Fruit fly (Drosophila melanogaster) whole organism, embryonic: Measurements from ENCODE around the gene Argl.

ENCODE experiments used
- Bdp1 ChIP-seq: fragments of 200-800 bp; sonication (Bioruptor generic); optimal IDR thresholded peaks from 3 replicates; lab custom pipeline; 2016; ENCODE audit warnings: missing biosample characterization, missing genetic modification characterization
- CG10565 ChIP-seq: fragments of 200-800 bp; sonication (Bioruptor generic); optimal IDR thresholded peaks from 3 replicates; lab custom pipeline; 2016; ENCODE audit warnings: missing biosample characterization, mild to moderate bottlenecking, missing genetic modification characterization
- CG11247 ChIP-seq: fragments of 200-800 bp; sonication (Bioruptor generic); IDR thresholded peaks from 2 replicates; pipeline ENCODE4 v1.3.6; 2022; ENCODE audit warnings: missing biosample characterization, missing genetic modification characterization
- CG11723 ChIP-seq: fragments of 200-800 bp; sonication (Bioruptor generic); optimal IDR thresholded peaks from 2 replicates; lab custom pipeline; 2017; ENCODE audit warnings: missing biosample characterization, mild to moderate bottlenecking, missing genetic modification characterization
- CG12391 ChIP-seq: fragments of 200-800 bp; sonication (Bioruptor generic); optimal IDR thresholded peaks from 3 replicates; lab custom pipeline; 2018; ENCODE audit warnings: missing biosample characterization, mild to moderate bottlenecking, missing genetic modification characterization, moderate library complexity
- CG12769 ChIP-seq: fragments of 200-800 bp; sonication (Bioruptor generic); optimal IDR thresholded peaks from 2 replicates; lab custom pipeline; 2019; ENCODE audit warnings: missing biosample characterization, mild to moderate bottlenecking, missing genetic modification characterization, moderate library complexity
- CG13287 ChIP-seq: fragments of 200-800 bp; sonication (Bioruptor generic); IDR thresholded peaks from 2 replicates; pipeline ENCODE4 v1.3.6; 2022; ENCODE audit warnings: missing biosample characterization, missing genetic modification characterization; ENCODE audit not compliant: partially characterized antibody
- CG14860 ChIP-seq: fragments of 200-800 bp; sonication (Bioruptor generic); IDR thresholded peaks from 3 replicates; pipeline ENCODE4 v1.3.6; 2022; ENCODE audit warnings: missing biosample characterization, missing genetic modification characterization; ENCODE audit not compliant: partially characterized antibody
- CG14965 ChIP-seq: fragments of 200-800 bp; sonication (Bioruptor generic); optimal IDR thresholded peaks from 2 replicates; lab custom pipeline; 2016; ENCODE audit warnings: missing biosample characterization, missing genetic modification characterization, borderline replicate concordance
- CG15514 ChIP-seq: fragments of 200-800 bp; sonication (Bioruptor generic); optimal IDR thresholded peaks from 3 replicates; lab custom pipeline; 2017; ENCODE audit warnings: missing biosample characterization, missing genetic modification characterization, mild to moderate bottlenecking, moderate library complexity, missing genetic modification reagents
- CG16863 ChIP-seq: fragments of 200-800 bp; sonication (Bioruptor generic); optimal IDR thresholded peaks from 3 replicates; lab custom pipeline; 2016; ENCODE audit warnings: missing biosample characterization, missing genetic modification characterization
- CG17361 ChIP-seq: fragments of 200-800 bp; sonication (Bioruptor generic); IDR thresholded peaks from 3 replicates; pipeline ENCODE4 v1.3.6; 2022; ENCODE audit warnings: missing biosample characterization, missing genetic modification characterization
- CG17385 ChIP-seq: fragments of 200-800 bp; sonication (Bioruptor generic); optimal IDR thresholded peaks from 3 replicates; lab custom pipeline; 2018; ENCODE audit warnings: missing biosample characterization, mild to moderate bottlenecking, missing genetic modification characterization
- CG18476 ChIP-seq: fragments of 200-800 bp; sonication (Bioruptor generic); optimal IDR thresholded peaks from 2 replicates; lab custom pipeline; 2016; ENCODE audit warnings: missing biosample characterization, mild to moderate bottlenecking, missing genetic modification characterization
- CG18764 ChIP-seq: fragments of 200-800 bp; sonication (Bioruptor generic); optimal IDR thresholded peaks from 3 replicates; lab custom pipeline; 2016; ENCODE audit warnings: missing biosample characterization, missing genetic modification characterization
- CG34376 ChIP-seq: fragments of 200-800 bp; sonication (Bioruptor generic); optimal IDR thresholded peaks from 2 replicates; lab custom pipeline; 2018; ENCODE audit warnings: missing biosample characterization, mild to moderate bottlenecking, missing genetic modification characterization
- CG7357 ChIP-seq: fragments of 200-800 bp; sonication (Bioruptor generic); IDR thresholded peaks from 3 replicates; pipeline ENCODE4 v1.3.6; 2022; ENCODE audit warnings: missing biosample characterization, missing genetic modification characterization
- CG7928 ChIP-seq: fragments of 200-800 bp; sonication (Bioruptor generic); optimal IDR thresholded peaks from 2 replicates; lab custom pipeline; 2017; ENCODE audit warnings: missing biosample characterization, mild to moderate bottlenecking, missing genetic modification characterization
- CHES-1-like ChIP-seq: fragments of 200-800 bp; sonication (Bioruptor generic); optimal IDR thresholded peaks from 2 replicates; lab custom pipeline; 2016; ENCODE audit warnings: missing biosample characterization, missing genetic modification characterization
- Dfd ChIP-seq, 2 experiments: fragments of >200 bp; optimal IDR thresholded peaks; 2 replicates each; lab custom pipeline; 2017; ENCODE audit warnings: missing biosample characterization in 2 of 2, missing genetic modification characterization in 2 of 2
- E2f2 ChIP-seq: fragments of 200-800 bp; sonication (Bioruptor generic); IDR thresholded peaks from 2 replicates; pipeline ENCODE4 v1.3.6; 2022; ENCODE audit warnings: missing biosample characterization, missing genetic modification characterization
- HmgZ ChIP-seq: fragments of 200-800 bp; sonication (Bioruptor generic); optimal IDR thresholded peaks from 2 replicates; lab custom pipeline; 2018; ENCODE audit warnings: missing biosample characterization, mild to moderate bottlenecking, missing genetic modification characterization
- Mrtf ChIP-seq: fragments of 200-800 bp; sonication (Bioruptor generic); IDR thresholded peaks from 3 replicates; pipeline ENCODE4 v1.3.6; 2022; ENCODE audit warnings: missing biosample characterization, missing genetic modification characterization
- Nf-YB ChIP-seq: fragments of 200-800 bp; sonication (Bioruptor generic); optimal IDR thresholded peaks from 3 replicates; lab custom pipeline; 2019; ENCODE audit warnings: missing biosample characterization, mild to moderate bottlenecking, missing genetic modification characterization, moderate library complexity
- Scr ChIP-seq: fragments of 200-800 bp; sonication (Bioruptor generic); IDR thresholded peaks from 2 replicates; pipeline ENCODE4 v1.3.6; 2022; ENCODE audit warnings: missing biosample characterization, missing genetic modification characterization; ENCODE audit not compliant: partially characterized antibody
- Sox100B ChIP-seq: fragments of 200-800 bp; sonication (Bioruptor generic); optimal IDR thresholded peaks from 3 replicates; lab custom pipeline; 2018; ENCODE audit warnings: missing biosample characterization, mild to moderate bottlenecking, missing genetic modification characterization
- TFAM ChIP-seq: fragments of 200-800 bp; sonication (Bioruptor generic); optimal IDR thresholded peaks from 2 replicates; lab custom pipeline; 2017; ENCODE audit warnings: missing biosample characterization, missing genetic modification characterization, inconsistent platforms
- Xbp1 ChIP-seq: fragments of 200-800 bp; sonication (Bioruptor generic); optimal IDR thresholded peaks from 3 replicates; lab custom pipeline; 2016; ENCODE audit warnings: missing biosample characterization, mild to moderate bottlenecking, missing genetic modification characterization
- ash1 ChIP-seq: fragments of 200-800 bp; sonication (Bioruptor generic); optimal IDR thresholded peaks from 2 replicates; lab custom pipeline; 2018; ENCODE audit warnings: missing biosample characterization, mild to moderate bottlenecking, missing genetic modification characterization
- ato ChIP-seq: fragments of 200-800 bp; sonication (Bioruptor generic); IDR thresholded peaks from 2 replicates; pipeline ENCODE4 v1.3.6; 2022; ENCODE audit warnings: missing biosample characterization, missing genetic modification characterization; ENCODE audit not compliant: partially characterized antibody
- bcd ChIP-seq: fragments of 200-800 bp; sonication (Bioruptor generic); optimal IDR thresholded peaks from 2 replicates; lab custom pipeline; 2017; ENCODE audit warnings: missing biosample characterization, mild to moderate bottlenecking, missing genetic modification characterization
- br ChIP-seq: fragments of >200 bp; optimal IDR thresholded peaks from 2 replicates; lab custom pipeline; 2017
- cato ChIP-seq: fragments of 200-800 bp; sonication (Bioruptor generic); optimal IDR thresholded peaks from 2 replicates; lab custom pipeline; 2016; ENCODE audit warnings: missing biosample characterization, missing genetic modification characterization, borderline replicate concordance
- crc ChIP-seq: fragments of 200-800 bp; sonication (Bioruptor generic); optimal IDR thresholded peaks from 2 replicates; lab custom pipeline; 2016; ENCODE audit warnings: missing biosample characterization, missing genetic modification characterization
- dmrt11E ChIP-seq: fragments of 200-800 bp; sonication (Bioruptor generic); optimal IDR thresholded peaks from 3 replicates; lab custom pipeline; 2018; ENCODE audit warnings: missing biosample characterization, mild to moderate bottlenecking, missing genetic modification characterization, moderate library complexity
- esg ChIP-seq: fragments of 200-800 bp; sonication (Bioruptor generic); conservative IDR thresholded peaks from 2 replicates; pipeline ENCODE4 v1.3.6; 2022; ENCODE audit warnings: missing biosample characterization, missing genetic modification characterization
- eyg ChIP-seq: fragments of 200-800 bp; sonication (Bioruptor generic); optimal IDR thresholded peaks from 3 replicates; lab custom pipeline; 2016; ENCODE audit warnings: missing biosample characterization, missing genetic modification characterization
- inv ChIP-seq: fragments of 200-800 bp; sonication (Bioruptor generic); IDR thresholded peaks from 2 replicates; pipeline ENCODE4 v1.3.6; 2022; ENCODE audit warnings: missing biosample characterization, missing genetic modification characterization; ENCODE audit not compliant: partially characterized antibody
- ken ChIP-seq: fragments of 200-800 bp; sonication (Bioruptor generic); IDR thresholded peaks from 3 replicates; pipeline ENCODE4 v1.3.6; 2022; ENCODE audit warnings: missing biosample characterization, missing genetic modification characterization
- nerfin-1 ChIP-seq: fragments of 200-800 bp; sonication (Bioruptor generic); optimal IDR thresholded peaks from 3 replicates; lab custom pipeline; 2019; ENCODE audit warnings: missing biosample characterization, mild to moderate bottlenecking, missing genetic modification characterization, moderate library complexity
- prd ChIP-seq, 3 experiments: fragments of >200 bp in 2 of 3; fragments of 200-800 bp in 1 of 3; sonication (Bioruptor generic) in 1 of 3; optimal IDR thresholded peaks in 2 of 3; IDR thresholded peaks in 1 of 3; 2 replicates in 2 of 3; 3 replicates in 1 of 3; pipeline versions ENCODE4 v1.3.6 to Lab custom; 2017 to 2022; ENCODE audit warnings: missing biosample characterization in 1 of 3, missing genetic modification characterization in 1 of 3
- run ChIP-seq: fragments of 200-800 bp; sonication (Bioruptor generic); optimal IDR thresholded peaks from 3 replicates; lab custom pipeline; 2018; ENCODE audit warnings: missing biosample characterization, mild to moderate bottlenecking, missing genetic modification characterization
- schlank ChIP-seq: fragments of 200-800 bp; sonication (Bioruptor generic); optimal IDR thresholded peaks from 2 replicates; lab custom pipeline; 2018; ENCODE audit warnings: missing biosample characterization, mild to moderate bottlenecking, missing genetic modification characterization
- scrt ChIP-seq: fragments of 200-800 bp; sonication (Bioruptor generic); optimal IDR thresholded peaks from 2 replicates; lab custom pipeline; 2018; ENCODE audit warnings: missing biosample characterization, mild to moderate bottlenecking, missing genetic modification characterization, moderate library complexity
- sd ChIP-seq: fragments of 200-800 bp; sonication (Bioruptor generic); optimal IDR thresholded peaks from 3 replicates; lab custom pipeline; 2018; ENCODE audit warnings: missing biosample characterization, mild to moderate bottlenecking, missing genetic modification characterization, moderate library complexity
- sisA ChIP-seq: fragments of 200-800 bp; sonication (Bioruptor generic); IDR thresholded peaks from 2 replicates; pipeline ENCODE4 v1.3.6; 2022; ENCODE audit warnings: missing biosample characterization, missing genetic modification characterization
- slbo ChIP-seq: fragments of 200-800 bp; sonication (Bioruptor generic); IDR thresholded peaks from 2 replicates; pipeline ENCODE4 v1.3.6; 2022; ENCODE audit warnings: missing biosample characterization, missing genetic modification characterization
- stc ChIP-seq: fragments of 200-800 bp; sonication (Bioruptor generic); IDR thresholded peaks from 2 replicates; pipeline ENCODE4 v1.3.6; 2022; ENCODE audit warnings: missing biosample characterization, missing genetic modification characterization
- tup ChIP-seq: fragments of 200-800 bp; sonication (Bioruptor generic); optimal IDR thresholded peaks from 2 replicates; lab custom pipeline; 2016; ENCODE audit warnings: missing biosample characterization, mild to moderate bottlenecking, missing genetic modification characterization, moderate library complexity
- zf30C ChIP-seq: fragments of 200-800 bp; sonication (Bioruptor generic); optimal IDR thresholded peaks from 3 replicates; lab custom pipeline; 2018; ENCODE audit warnings: missing biosample characterization, mild to moderate bottlenecking, missing genetic modification characterization

The Argl gene

DNA sequence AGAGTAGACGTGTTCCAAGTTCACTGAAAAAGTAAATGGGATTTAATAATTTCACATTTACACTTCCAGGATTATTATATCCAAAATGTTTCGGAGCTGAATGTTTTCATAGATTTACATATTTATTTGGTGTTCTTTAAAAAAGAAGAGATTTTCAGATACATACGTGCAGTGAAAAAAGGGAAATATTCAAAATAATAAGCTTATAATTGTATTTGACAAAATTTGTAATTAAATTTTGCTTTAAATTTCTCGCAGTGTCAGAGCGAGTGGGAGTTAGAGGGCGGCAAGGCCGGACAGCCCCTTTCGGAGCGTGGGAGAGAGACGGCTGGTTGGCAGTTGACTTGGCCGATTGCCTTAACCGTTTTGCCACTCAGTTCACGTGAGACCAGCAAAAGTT lies 4.9 kb downstream of the Argl start, which contains the start of gene Tsp29Fb (continued):
- TF ChIP-seq zf30C (GFP tag; lab: Kevin White, UChicago) (peak; percentile 91), CHES-1-like (GFP tag; lab: Kevin White, UChicago) (peak; percentile 54), sisA (GFP tag; lab: Robert Waterston, UW) (peak; percentile 60), cato (GFP tag; lab: Kevin White, UChicago) (peak; percentile 1), nerfin-1 (tag; lab: Kevin White, UChicago) (peak; percentile 68), scrt (GFP tag; lab: Kevin White, UChicago) (peak; percentile 76), Xbp1 (GFP tag; lab: Kevin White, UChicago) (peak; percentile 77), CG12769 (tag; lab: Kevin White, UChicago) (peak; percentile 66), Nf-YB (GFP tag; lab: Kevin White, UChicago) (peak; percentile 46), Dfd (GFP tag; optimal IDR thresholded peaks at IDR 0.05; lab: Kevin White, UChicago) (no peak), CG15514 (GFP tag; lab: Kevin White, UChicago) (peak; percentile 62), sd (tag; lab: Kevin White, UChicago) (peak; percentile 13), tup (GFP tag; lab: Kevin White, UChicago) (no peak), CG18476 (GFP tag; lab: Kevin White, UChicago) (peak; percentile 55), CG7357 (GFP tag; lab: Robert Waterston, UW) (peak; percentile 67; the same call in 2 of the 3 replicates), Mrtf (GFP tag; lab: Robert Waterston, UW) (peak; percentile 61; the same call in 2 of the 3 replicates), TFAM (GFP tag; lab: Kevin White, UChicago) (no peak), stc (GFP tag; lab: Robert Waterston, UW) (peak; percentile 51), inv (no peak), CG12391 (tag; lab: Kevin White, UChicago) (peak; percentile 80), CG17385 (GFP tag; lab: Kevin White, UChicago) (peak; percentile 76), ken (0 out of 3 replicates have a peak, but pooled peaks have one; percentile 35), CG16863 (GFP tag; lab: Kevin White, UChicago) (peak; percentile 31), CG10565 (no peak), dmrt11E (tag; lab: Kevin White, UChicago) (no peak), crc (GFP tag; lab: Kevin White, UChicago) (no peak), CG17361 (peak; percentile 78), run (peak; percentile 52), Bdp1 (GFP tag; lab: Kevin White, UChicago) (peak; percentile 14), CG18764 (GFP tag; lab: Kevin White, UChicago) (peak; percentile 38), CG34376 (GFP tag; lab: Kevin White, UChicago) (no peak), CG11723 (GFP tag; lab: Kevin White, UChicago) (peak; percentile 33), br (lab: Kevin White, UChicago) (no peak), slbo (peak; percentile 78), esg (GFP tag; lab: Robert Waterston, UW) (peak; percentile 70), CG14965 (GFP tag; lab: Kevin White, UChicago) (no peak), bcd (GFP tag; lab: Kevin White, UChicago) (peak; percentile 75), CG13287 (GFP tag; lab: Robert Waterston, UW) (no peak), eyg (GFP tag; lab: Kevin White, UChicago) (peak; percentile 17), CG11247 (GFP tag; lab: Robert Waterston, UW) (peak; percentile 42; the same call in 1 of the 2 replicates), HmgZ (tag; lab: Kevin White, UChicago) (peak; percentile 79), CG14860 (GFP tag; lab: Robert Waterston, UW) (no peak), ash1 (GFP tag; lab: Kevin White, UChicago) (no peak), Sox100B (GFP tag; lab: Kevin White, UChicago) (peak; percentile 77), E2f2 (GFP tag; lab: Robert Waterston, UW) (peak; percentile 37; the same call in 1 of the 2 replicates), prd (optimal IDR thresholded peaks at IDR 0.05; lab: Kevin White, UChicago) (no peak), prd (GFP tag; IDR thresholded peaks at IDR 0.05; lab: Robert Waterston, UW) (peak; percentile 72), schlank (tag; lab: Kevin White, UChicago) (peak; percentile 50), CG7928 (GFP tag; lab: Kevin White, UChicago) (peak; percentile 15), Scr (GFP tag; lab: Robert Waterston, UW) (no peak), ato (GFP tag; lab: Robert Waterston, UW) (no peak)
